Fruit fly (Drosophila melanogaster) whole organism, pupa: ENCODE results near the gene Uch.

Source experiments
- CG10348 ChIP-seq: fragments of 200-800 bp; sonication (Bioruptor generic); IDR thresholded peaks from 2 replicates; pipeline ENCODE4 v1.3.6; 2022; ENCODE audit warnings: missing biosample characterization, missing genetic modification characterization
- CG12605 ChIP-seq: fragments of 200-800 bp; sonication (Bioruptor generic); IDR thresholded peaks from 2 replicates; pipeline ENCODE4 v1.3.6; 2022; ENCODE audit warnings: missing biosample characterization, missing genetic modification characterization
- CG13204 ChIP-seq: fragments of 200-800 bp; sonication (Bioruptor generic); optimal IDR thresholded peaks from 2 replicates; lab custom pipeline; 2018; ENCODE audit warnings: missing biosample characterization, mild to moderate bottlenecking, missing genetic modification characterization, moderate library complexity
- CG14655 ChIP-seq: fragments of 200-800 bp; sonication (Bioruptor generic); optimal IDR thresholded peaks from 3 replicates; lab custom pipeline; 2017; ENCODE audit warnings: mild to moderate bottlenecking, missing biosample characterization, missing genetic modification reagents, missing genetic modification characterization
- CG15710 ChIP-seq: fragments of 200-800 bp; sonication (Bioruptor generic); optimal IDR thresholded peaks from 2 replicates; lab custom pipeline; 2018; ENCODE audit warnings: missing biosample characterization, mild to moderate bottlenecking, missing genetic modification characterization, moderate library complexity
- CG17806 ChIP-seq: fragments of 200-800 bp; sonication (Bioruptor generic); optimal IDR thresholded peaks from 2 replicates; lab custom pipeline; 2018; ENCODE audit warnings: missing biosample characterization, mild to moderate bottlenecking, missing genetic modification characterization, moderate library complexity
- CG32121 ChIP-seq: fragments of 200-800 bp; sonication (Bioruptor generic); IDR thresholded peaks from 2 replicates; pipeline ENCODE4 v1.3.6; 2022; ENCODE audit warnings: missing biosample characterization, missing genetic modification characterization
- CG34367 ChIP-seq: fragments of 200-800 bp; sonication (Bioruptor generic); optimal IDR thresholded peaks from 2 replicates; lab custom pipeline; 2018; ENCODE audit warnings: missing biosample characterization, mild to moderate bottlenecking, missing genetic modification characterization
- CG4496 ChIP-seq: fragments of 200-800 bp; sonication (Bioruptor generic); IDR thresholded peaks from 3 replicates; pipeline ENCODE4 v1.3.6; 2022; ENCODE audit warnings: missing biosample characterization, missing genetic modification characterization
- CG8159 ChIP-seq: fragments of 200-800 bp; sonication (Bioruptor generic); optimal IDR thresholded peaks from 3 replicates; lab custom pipeline; 2018; ENCODE audit warnings: missing biosample characterization, mild to moderate bottlenecking, missing genetic modification characterization, moderate library complexity
- CG8301 ChIP-seq: fragments of 200-800 bp; sonication (Bioruptor generic); optimal IDR thresholded peaks from 2 replicates; lab custom pipeline; 2018; ENCODE audit warnings: missing biosample characterization, mild to moderate bottlenecking, missing genetic modification characterization
- CG9948 ChIP-seq: fragments of 200-800 bp; sonication (Bioruptor generic); optimal IDR thresholded peaks from 2 replicates; lab custom pipeline; 2018; ENCODE audit warnings: missing biosample characterization, mild to moderate bottlenecking, missing genetic modification characterization, moderate library complexity
- D1 ChIP-seq: fragments of 200-800 bp; sonication (Bioruptor generic); optimal IDR thresholded peaks from 2 replicates; lab custom pipeline; 2018; ENCODE audit warnings: missing biosample characterization, mild to moderate bottlenecking, missing genetic modification characterization, moderate library complexity
- EcR ChIP-seq: fragments of 200-800 bp; sonication (Bioruptor generic); optimal IDR thresholded peaks from 3 replicates; lab custom pipeline; 2019; ENCODE audit warnings: missing biosample characterization, missing genetic modification characterization, mild to moderate bottlenecking, moderate library complexity, missing genetic modification reagents
- Ets98B ChIP-seq: fragments of 200-800 bp; sonication (Bioruptor generic); IDR thresholded peaks from 2 replicates; pipeline ENCODE4 v1.3.6; 2022; ENCODE audit warnings: missing biosample characterization, missing genetic modification characterization
- Pif1A ChIP-seq: fragments of 200-800 bp; sonication (Bioruptor generic); optimal IDR thresholded peaks from 3 replicates; lab custom pipeline; 2016; ENCODE audit warnings: missing biosample characterization, missing genetic modification characterization
- Pif1B ChIP-seq: fragments of 200-800 bp; sonication (Bioruptor generic); optimal IDR thresholded peaks from 3 replicates; lab custom pipeline; 2016; ENCODE audit warnings: missing biosample characterization, missing genetic modification characterization
- Snoo ChIP-seq: fragments of 200-800 bp; sonication (Bioruptor generic); optimal IDR thresholded peaks from 3 replicates; lab custom pipeline; 2017; ENCODE audit warnings: missing biosample characterization, mild to moderate bottlenecking, missing genetic modification characterization, inconsistent platforms
- fd96Ca ChIP-seq: fragments of 200-800 bp; sonication (Bioruptor generic); IDR thresholded peaks from 3 replicates; pipeline ENCODE4 v1.3.6; 2022; ENCODE audit warnings: missing biosample characterization, missing genetic modification characterization
- gl ChIP-seq: fragments of 200-800 bp; sonication (Bioruptor generic); optimal IDR thresholded peaks from 2 replicates; lab custom pipeline; 2018; ENCODE audit warnings: missing biosample characterization, mild to moderate bottlenecking, missing genetic modification characterization
- rn ChIP-seq: fragments of 200-800 bp; sonication (Bioruptor generic); IDR thresholded peaks from 2 replicates; pipeline ENCODE4 v1.3.6; 2022; ENCODE audit warnings: missing biosample characterization, missing genetic modification characterization

Uch gene

dm6 chr2L:2163568-2163953 is 50.5 kb downstream of the Uch start:
- TF ChIP-seq CG34367 (tag; lab: Kevin White, UChicago) (peak; percentile 94), D1 (tag; lab: Kevin White, UChicago) (peak; percentile 76), gl (peak; percentile 93), CG10348 (GFP tag; lab: Robert Waterston, UW) (peak; percentile 55; the same call in 1 of the 2 replicates), CG8301 (tag; lab: Kevin White, UChicago) (peak; percentile 92), CG32121 (GFP tag; lab: Robert Waterston, UW) (peak; percentile 86), CG12605 (GFP tag; lab: Robert Waterston, UW) (peak; percentile 89), CG15710 (peak; percentile 97), CG14655 (GFP tag; lab: Kevin White, UChicago) (peak; percentile 94), Ets98B (GFP tag; lab: Robert Waterston, UW) (peak; percentile 87), Pif1B (GFP tag; lab: Kevin White, UChicago) (peak; percentile 91), fd96Ca (GFP tag; lab: Robert Waterston, UW) (peak; percentile 97), CG17806 (tag; lab: Kevin White, UChicago) (peak; percentile 94), Pif1A (GFP tag; lab: Kevin White, UChicago) (peak; percentile 92), CG8159 (peak; percentile 93), EcR (peak; percentile 72), CG4496 (GFP tag; lab: Robert Waterston, UW) (peak; percentile 96), rn (peak; percentile 94), CG13204 (GFP tag; lab: Kevin White, UChicago) (peak; percentile 89), CG9948 (peak; percentile 94), Snoo (peak; percentile 93)
- TF ChIP-seq, all 21 proteins: peak for 21
